Fruit fly (Drosophila melanogaster): Measurements from ENCODE around the gene Zcchc7.

The Zcchc7 gene

dm6 chr3L:16803708-16804350, 41.4 kb upstream of the Zcchc7 start:
- TF ChIP-seq CG13296 (GFP tag; optimal IDR thresholded peaks at IDR 0.05) (peak; percentile 76), mirr (GFP tag; optimal IDR thresholded peaks at IDR 0.05) (peak; percentile 84), rib (GFP tag; IDR thresholded peaks at IDR 0.05) (peak; percentile 61), CG9727 (GFP tag; optimal IDR thresholded peaks at IDR 0.05) (peak; percentile 28), en (GFP tag; optimal IDR thresholded peaks at IDR 0.05) (no peak), wek (GFP tag; optimal IDR thresholded peaks at IDR 0.05) (peak; percentile 37), ATbp (GFP tag; optimal IDR thresholded peaks at IDR 0.05) (peak; percentile 67), Fer2 (tag; optimal IDR thresholded peaks at IDR 0.05) (peak; percentile 44), CG13894 (tag; optimal IDR thresholded peaks at IDR 0.05) (peak; percentile 76), jing (GFP tag; optimal IDR thresholded peaks at IDR 0.05) (no peak), CG6854 (GFP tag; optimal IDR thresholded peaks at IDR 0.05) (peak; percentile 25), CG18011 (GFP tag; optimal IDR thresholded peaks at IDR 0.05) (no peak), nmo (GFP tag; optimal IDR thresholded peaks at IDR 0.05) (peak; percentile 11), CG31365 (tag; optimal IDR thresholded peaks at IDR 0.05) (peak; percentile 28), sens (GFP tag) (peak; percentile 55), pfk (GFP tag; optimal IDR thresholded peaks at IDR 0.05) (no peak), fd64A (GFP tag; optimal IDR thresholded peaks at IDR 0.05) (peak; percentile 66), CG11723 (GFP tag; optimal IDR thresholded peaks at IDR 0.05) (no peak), ssp (GFP tag; IDR thresholded peaks at IDR 0.05) (no peak), tx (GFP tag; optimal IDR thresholded peaks at IDR 0.05) (no peak), CG10274 (GFP tag; optimal IDR thresholded peaks at IDR 0.05) (peak; percentile 9), ttk (GFP tag; IDR thresholded peaks at IDR 0.05) (0 out of 2 replicates have a peak, but pooled peaks have one; percentile 7), CG5180 (GFP tag; optimal IDR thresholded peaks at IDR 0.05) (peak; percentile 22), Camta (GFP tag; optimal IDR thresholded peaks at IDR 0.05) (no peak), kah (GFP tag; optimal IDR thresholded peaks at IDR 0.05) (peak; percentile 46), CG7963 (GFP tag; IDR thresholded peaks at IDR 0.05; ENCODE audit: partially characterized antibody) (no peak), CG17568 (GFP tag; optimal IDR thresholded peaks at IDR 0.05) (peak; percentile 55), Gug (GFP tag; IDR thresholded peaks at IDR 0.05) (no peak), Hmr (GFP tag; optimal IDR thresholded peaks at IDR 0.05) (peak; percentile 61), wdn (GFP tag; IDR thresholded peaks at IDR 0.05) (no peak), CG9932 (GFP tag; IDR thresholded peaks at IDR 0.05) (no peak), CG12155 (GFP tag; optimal IDR thresholded peaks at IDR 0.05) (no peak), Sox100B (GFP tag; optimal IDR thresholded peaks at IDR 0.05) (peak; percentile 71), CG34376 (GFP tag; optimal IDR thresholded peaks at IDR 0.05) (peak; percentile 75), CG18262 (tag; optimal IDR thresholded peaks at IDR 0.05) (peak; percentile 38), fd96Cb (tag; optimal IDR thresholded peaks at IDR 0.05) (no peak), CG9876 (GFP tag; optimal IDR thresholded peaks at IDR 0.05) (no peak), Dbx (GFP tag; IDR thresholded peaks at IDR 0.05) (peak; percentile 47; the same call in 1 of the 3 replicates), vvl (GFP tag; IDR thresholded peaks at IDR 0.05) (peak; percentile 29; the same call in 1 of the 2 replicates), CG3163 (GFP tag; optimal IDR thresholded peaks at IDR 0.05) (no peak), CG10979 (tag; optimal IDR thresholded peaks at IDR 0.05) (peak; percentile 38), CG8765 (GFP tag; IDR thresholded peaks at IDR 0.05) (no peak), pzg (GFP tag; optimal IDR thresholded peaks at IDR 0.05) (no peak), so (GFP tag; IDR thresholded peaks at IDR 0.05) (no peak), CG8359 (GFP tag; optimal IDR thresholded peaks at IDR 0.05; ENCODE audit: borderline replicate concordance) (peak; percentile 41), fru (optimal IDR thresholded peaks at IDR 0.05) (no peak), Ets65A (GFP tag) (peak; percentile 62), Neu2 (GFP tag; optimal IDR thresholded peaks at IDR 0.05; ENCODE audit: borderline replicate concordance) (no peak), CG11085 (GFP tag; IDR thresholded peaks at IDR 0.05) (no peak), CG9817 (tag; optimal IDR thresholded peaks at IDR 0.05) (peak; percentile 10)

Data from whole organism, embryonic.